Fruit fly (Drosophila melanogaster) whole organism, embryonic: Measurements from ENCODE around the gene SLC22A.

Experiments used
- Aef1 ChIP-seq: fragments of 200-800 bp; sonication (Bioruptor generic); IDR thresholded peaks from 3 replicates; pipeline ENCODE4 v1.3.6; 2022; ENCODE audit warnings: missing biosample characterization, missing genetic modification characterization
- CG10209 ChIP-seq: fragments of 200-800 bp; sonication (Bioruptor generic); optimal IDR thresholded peaks from 3 replicates; lab custom pipeline; 2017; ENCODE audit warnings: missing biosample characterization, mild to moderate bottlenecking, missing genetic modification characterization, missing genetic modification reagents
- CG11456 ChIP-seq: fragments of 200-800 bp; sonication (Bioruptor generic); IDR thresholded peaks from 3 replicates; pipeline ENCODE4 v1.3.6; 2022; ENCODE audit warnings: missing biosample characterization, missing genetic modification characterization
- CG12236 ChIP-seq: fragments of 200-800 bp; sonication (Bioruptor generic); optimal IDR thresholded peaks from 2 replicates; lab custom pipeline; 2016; ENCODE audit warnings: missing biosample characterization, missing genetic modification characterization
- CG12299 ChIP-seq: fragments of 200-800 bp; sonication (Bioruptor generic); optimal IDR thresholded peaks from 2 replicates; lab custom pipeline; 2018; ENCODE audit warnings: missing biosample characterization, mild to moderate bottlenecking, missing genetic modification characterization
- CG1233 ChIP-seq: fragments of 200-800 bp; sonication (Bioruptor generic); optimal IDR thresholded peaks from 4 replicates; lab custom pipeline; 2018; ENCODE audit warnings: missing biosample characterization, mild to moderate bottlenecking, missing genetic modification characterization
- CG2199 ChIP-seq: fragments of 200-800 bp; sonication (Bioruptor generic); IDR thresholded peaks from 3 replicates; pipeline ENCODE4 v1.3.6; 2022; ENCODE audit warnings: missing biosample characterization, missing genetic modification characterization
- CG30403 ChIP-seq: fragments of 200-800 bp; sonication (Bioruptor generic); optimal IDR thresholded peaks from 3 replicates; lab custom pipeline; 2016; ENCODE audit warnings: missing biosample characterization, missing genetic modification characterization
- CG31224 ChIP-seq: fragments of 200-800 bp; sonication (Bioruptor generic); IDR thresholded peaks from 2 replicates; pipeline ENCODE4 v1.3.6; 2022; ENCODE audit warnings: missing biosample characterization, missing genetic modification characterization
- CG7372 ChIP-seq: fragments of 200-800 bp; sonication (Bioruptor generic); IDR thresholded peaks from 2 replicates; pipeline ENCODE4 v1.3.6; 2022; ENCODE audit warnings: missing biosample characterization, missing genetic modification characterization
- CG8281 ChIP-seq: fragments of 200-800 bp; sonication (Bioruptor generic); optimal IDR thresholded peaks from 2 replicates; lab custom pipeline; 2018; ENCODE audit warnings: missing biosample characterization, mild to moderate bottlenecking, missing genetic modification characterization, moderate library complexity
- CG8359 ChIP-seq: fragments of 200-800 bp; sonication (Bioruptor generic); optimal IDR thresholded peaks from 2 replicates; lab custom pipeline; 2017; ENCODE audit warnings: missing biosample characterization, mild to moderate bottlenecking, missing genetic modification characterization, borderline replicate concordance
- Chrac-16 ChIP-seq: fragments of 200-800 bp; sonication (Bioruptor generic); optimal IDR thresholded peaks from 3 replicates; lab custom pipeline; 2016; ENCODE audit warnings: missing biosample characterization, missing genetic modification characterization
- Dll ChIP-seq: fragments of 200-800 bp; sonication (Bioruptor generic); IDR thresholded peaks from 4 replicates; pipeline ENCODE4 v1.3.6; 2022; ENCODE audit warnings: missing biosample characterization, missing genetic modification characterization; ENCODE audit not compliant: partially characterized antibody
- E2f1 ChIP-seq: fragments of 200-800 bp; sonication (Bioruptor generic); IDR thresholded peaks from 2 replicates; pipeline ENCODE4 v1.3.6; 2022; ENCODE audit warnings: missing biosample characterization, missing genetic modification characterization
- H15 ChIP-seq: fragments of 200-800 bp; sonication (Bioruptor generic); IDR thresholded peaks from 3 replicates; pipeline ENCODE4 v1.3.6; 2022; ENCODE audit warnings: missing biosample characterization, missing genetic modification characterization
- HLH3B ChIP-seq: fragments of 200-800 bp; sonication (Bioruptor generic); IDR thresholded peaks from 2 replicates; pipeline ENCODE4 v1.3.6; 2022; ENCODE audit warnings: missing biosample characterization, missing genetic modification characterization
- Med ChIP-seq: fragments of 200-800 bp; sonication (Bioruptor generic); peaks from one replicate; lab custom pipeline; 2016; ENCODE audit warnings: missing biosample characterization, missing genetic modification characterization, mild to moderate bottlenecking, inconsistent platforms, moderate library complexity
- Mrtf ChIP-seq: fragments of 200-800 bp; sonication (Bioruptor generic); IDR thresholded peaks from 3 replicates; pipeline ENCODE4 v1.3.6; 2022; ENCODE audit warnings: missing biosample characterization, missing genetic modification characterization
- Side ChIP-seq: fragments of 200-800 bp; sonication (Bioruptor generic); optimal IDR thresholded peaks from 2 replicates; lab custom pipeline; 2016; ENCODE audit warnings: missing biosample characterization, missing genetic modification characterization
- Vsx1 ChIP-seq: fragments of 200-800 bp; sonication (Bioruptor generic); optimal IDR thresholded peaks from 2 replicates; lab custom pipeline; 2017; ENCODE audit warnings: missing biosample characterization, mild to moderate bottlenecking, missing genetic modification characterization, missing genetic modification reagents
- Xbp1 ChIP-seq: fragments of 200-800 bp; sonication (Bioruptor generic); optimal IDR thresholded peaks from 3 replicates; lab custom pipeline; 2016; ENCODE audit warnings: missing biosample characterization, mild to moderate bottlenecking, missing genetic modification characterization
- bsh ChIP-seq, 2 experiments: fragments of 200-800 bp; sonication (Bioruptor generic); optimal IDR thresholded peaks; 2 replicates each; lab custom pipeline; 2017 to 2018; ENCODE audit warnings: mild to moderate bottlenecking in 2 of 2, missing biosample characterization in 2 of 2, missing genetic modification characterization in 2 of 2, moderate library complexity in 1 of 2
- cad ChIP-seq: fragments of >200 bp; optimal IDR thresholded peaks from 2 replicates; lab custom pipeline; 2017; ENCODE audit warnings: missing biosample characterization, missing genetic modification characterization
- chinmo ChIP-seq: fragments of 200-800 bp; sonication (Bioruptor generic); IDR thresholded peaks from 4 replicates; pipeline ENCODE4 v1.3.6; 2022; ENCODE audit warnings: missing biosample characterization, missing genetic modification characterization; ENCODE audit not compliant: partially characterized antibody
- dm ChIP-seq: fragments of 200-800 bp; sonication (Bioruptor generic); optimal IDR thresholded peaks from 3 replicates; lab custom pipeline; 2016; ENCODE audit warnings: missing biosample characterization, missing genetic modification characterization
- ems ChIP-seq: fragments of 200-800 bp; sonication (Bioruptor generic); optimal IDR thresholded peaks from 3 replicates; lab custom pipeline; 2016; ENCODE audit warnings: missing biosample characterization, missing genetic modification characterization
- exex ChIP-seq: fragments of 200-800 bp; sonication (Bioruptor generic); optimal IDR thresholded peaks from 4 replicates; lab custom pipeline; 2018; ENCODE audit warnings: missing biosample characterization, mild to moderate bottlenecking, missing genetic modification characterization, moderate library complexity
- fd96Cb ChIP-seq: fragments of 200-800 bp; sonication (Bioruptor generic); optimal IDR thresholded peaks from 2 replicates; lab custom pipeline; 2018; ENCODE audit warnings: missing biosample characterization, mild to moderate bottlenecking, missing genetic modification characterization, moderate library complexity
- hb ChIP-seq: fragments of 200-800 bp; sonication (Bioruptor generic); IDR thresholded peaks from 3 replicates; pipeline ENCODE4 v1.3.6; 2022; ENCODE audit warnings: missing biosample characterization, missing genetic modification characterization; ENCODE audit not compliant: partially characterized antibody
- mirr ChIP-seq: fragments of 200-800 bp; sonication (Bioruptor generic); optimal IDR thresholded peaks from 3 replicates; lab custom pipeline; 2018; ENCODE audit warnings: missing biosample characterization, mild to moderate bottlenecking, missing genetic modification characterization
- nerfin-2 ChIP-seq: fragments of 200-800 bp; sonication (Bioruptor generic); IDR thresholded peaks from 2 replicates; pipeline ENCODE4 v1.3.6; 2022; ENCODE audit warnings: missing biosample characterization, missing genetic modification characterization; ENCODE audit not compliant: partially characterized antibody
- nom ChIP-seq: fragments of 200-800 bp; sonication (Bioruptor generic); optimal IDR thresholded peaks from 2 replicates; lab custom pipeline; 2017; ENCODE audit warnings: missing biosample characterization, missing genetic modification characterization, mild to moderate bottlenecking, moderate library complexity, missing genetic modification reagents
- odd ChIP-seq: fragments of 200-800 bp; sonication (Bioruptor generic); optimal IDR thresholded peaks from 2 replicates; lab custom pipeline; 2017; ENCODE audit warnings: missing biosample characterization, mild to moderate bottlenecking, missing genetic modification characterization
- sd ChIP-seq: fragments of 200-800 bp; sonication (Bioruptor generic); optimal IDR thresholded peaks from 3 replicates; lab custom pipeline; 2018; ENCODE audit warnings: missing biosample characterization, mild to moderate bottlenecking, missing genetic modification characterization, moderate library complexity
- sens ChIP-seq: fragments of 200-800 bp; sonication (Bioruptor generic); peaks from one replicate; lab custom pipeline; 2016; ENCODE audit warnings: missing biosample characterization, missing genetic modification characterization
- shn ChIP-seq: fragments of 200-800 bp; sonication (Bioruptor generic); optimal IDR thresholded peaks from 3 replicates; lab custom pipeline; 2016; ENCODE audit warnings: missing biosample characterization, missing genetic modification characterization
- so ChIP-seq: fragments of 200-800 bp; sonication (Bioruptor generic); IDR thresholded peaks from 3 replicates; pipeline ENCODE4 v1.3.6; 2022; ENCODE audit warnings: missing biosample characterization, missing genetic modification characterization
- sob ChIP-seq: fragments of 200-800 bp; sonication (Bioruptor generic); IDR thresholded peaks from 2 replicates; pipeline ENCODE4 v1.3.6; 2022; ENCODE audit warnings: missing biosample characterization, missing genetic modification characterization

Gene SLC22A

DNA sequence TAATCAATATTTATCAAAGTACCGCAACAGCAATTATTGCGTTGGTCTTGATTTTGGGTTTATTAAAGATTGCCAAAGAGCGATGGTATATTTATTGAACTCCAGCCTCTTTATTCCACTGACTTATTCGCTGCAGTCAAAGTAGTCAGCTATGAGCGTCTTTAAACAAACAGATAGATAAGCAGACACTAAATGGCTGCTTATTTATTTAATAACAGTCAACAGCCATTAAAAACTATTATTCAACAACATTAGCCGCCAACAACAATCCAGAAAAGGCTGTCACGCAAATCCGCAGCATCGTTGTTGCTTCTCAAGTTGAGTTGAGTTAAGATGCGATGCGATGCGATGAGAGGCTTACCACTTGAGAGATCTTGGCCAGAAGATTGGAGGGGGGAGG, 25.6 kb upstream of the SLC22A start:
- TF ChIP-seq sens (GFP tag; lab: Kevin White, UChicago) (peak; percentile 65), E2f1 (no peak), H15 (GFP tag; lab: Robert Waterston, UW) (0 out of 3 replicates have a peak, but pooled peaks have one; percentile 5), HLH3B (0 out of 2 replicates have a peak, but pooled peaks have one; percentile 18)

DNA sequence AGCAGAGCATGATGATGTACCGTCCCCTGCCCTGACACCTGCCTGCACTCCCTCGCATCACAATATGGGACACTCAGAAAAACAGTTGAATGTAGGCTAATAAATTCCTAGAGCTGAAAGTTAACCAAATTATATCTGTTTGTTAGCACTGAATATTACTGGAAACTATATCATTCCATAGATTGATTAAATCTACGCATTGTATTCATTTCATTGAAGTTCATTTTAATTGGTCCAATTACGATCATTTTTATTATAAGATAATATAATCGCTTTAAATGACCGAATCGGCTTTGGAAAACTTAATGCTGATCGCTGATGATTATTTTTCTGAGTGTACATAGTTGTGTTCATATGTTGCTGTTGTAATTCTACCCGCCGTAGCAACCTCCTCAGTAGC, 15.9 kb upstream of the SLC22A start:
- peak; percentile 5 for TF ChIP-seq nom (GFP tag; lab: Kevin White, UChicago)
- no peak for TF ChIP-seq CG31224 (GFP tag; lab: Robert Waterston, UW)
- no peak for TF ChIP-seq CG8359 (GFP tag; lab: Kevin White, UChicago)
- no peak for TF ChIP-seq Xbp1
- no peak for TF ChIP-seq fd96Cb (tag; lab: Kevin White, UChicago)
- peak in 1 of 2 experiments; percentile 23 for TF ChIP-seq bsh (GFP tag; optimal IDR thresholded peaks at IDR 0.05; lab: Kevin White, UChicago)
- TF ChIP-seq Chrac-16 (GFP tag; lab: Kevin White, UChicago) = no peak
- no peak for TF ChIP-seq Vsx1 (GFP tag; lab: Kevin White, UChicago)
- TF ChIP-seq CG10209 (GFP tag; lab: Kevin White, UChicago) = no peak
- TF ChIP-seq Dll (GFP tag; lab: Robert Waterston, UW) = no peak
- TF ChIP-seq nerfin-2 (GFP tag; lab: Robert Waterston, UW) = no peak

DNA sequence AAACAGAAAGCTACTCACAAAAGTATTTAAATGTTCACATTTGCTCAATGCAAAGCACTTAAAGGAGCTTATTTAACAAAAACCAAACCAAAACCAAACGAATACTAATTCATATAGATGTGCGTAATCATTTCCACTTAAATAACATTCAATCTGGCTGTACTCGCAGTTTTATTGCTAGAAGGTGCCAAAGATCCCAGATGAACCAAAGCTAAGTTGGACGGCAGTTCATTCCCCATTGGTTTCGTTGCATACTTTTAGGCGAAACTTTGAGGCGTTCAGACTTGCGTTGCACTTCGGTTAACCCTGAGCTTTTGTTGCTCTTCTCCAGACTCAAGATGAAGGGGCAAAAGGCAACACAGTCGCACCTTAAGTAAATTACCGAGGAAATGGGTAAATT, 4.3 kb upstream of the SLC22A start:
- TF ChIP-seq CG2199 (GFP tag; lab: Robert Waterston, UW) (peak; percentile 72; the same call in 1 of the 3 replicates), chinmo (0 out of 4 replicates have a peak, but pooled peaks have one; percentile 33), Mrtf (GFP tag; lab: Robert Waterston, UW) (no peak), so (GFP tag; lab: Robert Waterston, UW) (no peak), sob (GFP tag; lab: Robert Waterston, UW) (no peak)

DNA sequence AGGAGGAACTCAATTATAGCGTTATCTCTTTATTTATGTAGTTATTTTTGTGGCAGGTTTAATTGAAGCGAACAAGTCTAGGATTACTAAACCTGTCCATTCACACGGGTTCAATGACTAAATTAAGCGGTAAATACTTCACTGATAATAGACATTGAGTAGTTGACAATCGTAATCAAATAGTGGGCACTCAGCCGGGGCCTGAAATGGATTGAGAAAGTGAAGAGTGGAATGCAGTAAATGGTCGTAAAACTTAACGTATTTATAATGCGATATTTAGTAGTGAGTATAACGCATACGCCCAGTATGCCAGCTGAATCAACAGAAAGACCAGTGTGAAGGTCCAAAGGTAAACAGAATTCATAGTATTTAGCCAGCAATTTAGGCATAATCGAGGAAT, 1.6 kb downstream of the SLC22A start:
- TF ChIP-seq exex (tag; lab: Kevin White, UChicago) (peak; percentile 72), Side (no peak), cad (GFP tag; lab: Kevin White, UChicago) (no peak), CG1233 (peak; percentile 36), CG7372 (GFP tag; lab: Robert Waterston, UW) (0 out of 2 replicates have a peak, but pooled peaks have one; percentile 10), hb (GFP tag; lab: Robert Waterston, UW) (no peak), CG8281 (tag; lab: Kevin White, UChicago) (peak; percentile 97), Aef1 (no peak), CG11456 (GFP tag; lab: Robert Waterston, UW) (no peak), odd (GFP tag; lab: Kevin White, UChicago) (no peak), dm (no peak), CG12299 (tag; lab: Kevin White, UChicago) (no peak), Med (GFP tag; lab: Kevin White, UChicago) (peak; percentile 57), sd (tag; lab: Kevin White, UChicago) (peak; percentile 53), mirr (peak; percentile 31), shn (GFP tag; lab: Kevin White, UChicago) (no peak), CG30403 (GFP tag; lab: Kevin White, UChicago) (no peak), ems (GFP tag; lab: Kevin White, UChicago) (no peak), CG12236 (GFP tag; lab: Kevin White, UChicago) (no peak)
